Fruit fly (Drosophila melanogaster): ENCODE data around the gene Trs23.

Gene Trs23

dm6 chr2L:8678955-8679354, 7.1 kb upstream of the Trs23 start:
- TF ChIP-seq h (GFP tag; optimal IDR thresholded peaks at IDR 0.05) (no peak), sage (GFP tag; optimal IDR thresholded peaks at IDR 0.05) (no peak), sv (GFP tag; optimal IDR thresholded peaks at IDR 0.05) (no peak), woc (GFP tag; optimal IDR thresholded peaks at IDR 0.05) (no peak), Mio (GFP tag; optimal IDR thresholded peaks at IDR 0.05) (no peak), jim (GFP tag; optimal IDR thresholded peaks at IDR 0.05) (no peak), Rel (GFP tag; optimal IDR thresholded peaks at IDR 0.05) (no peak), Rel (tag; optimal IDR thresholded peaks at IDR 0.05) (no peak), dsf (GFP tag; optimal IDR thresholded peaks at IDR 0.05; ENCODE audit: borderline replicate concordance) (no peak), CG32264 (GFP tag; optimal IDR thresholded peaks at IDR 0.05) (no peak), psq (GFP tag; optimal IDR thresholded peaks at IDR 0.05) (no peak), Dfd (GFP tag; optimal IDR thresholded peaks at IDR 0.05) (no peak), Myc (optimal IDR thresholded peaks at IDR 0.05) (no peak), tai (GFP tag; optimal IDR thresholded peaks at IDR 0.05) (no peak)

- TF ChIP-seq dl (GFP tag; optimal IDR thresholded peaks at IDR 0.05; ENCODE audit: insufficient read depth in 1 of 2, partially characterized antibody in 2 of 2) (no peak), sv (GFP tag; optimal IDR thresholded peaks at IDR 0.05) (no peak), woc (GFP tag; optimal IDR thresholded peaks at IDR 0.05) (no peak), Dfd (GFP tag; optimal IDR thresholded peaks at IDR 0.05) (no peak), tai (GFP tag; optimal IDR thresholded peaks at IDR 0.05) (no peak), GATAd (GFP tag; optimal IDR thresholded peaks at IDR 0.05) (no peak), Rel (GFP tag; optimal IDR thresholded peaks at IDR 0.05) (no peak), Rel (tag; optimal IDR thresholded peaks at IDR 0.05) (no peak), Mio (GFP tag; optimal IDR thresholded peaks at IDR 0.05) (no peak), Hr83 (GFP tag; optimal IDR thresholded peaks at IDR 0.05; ENCODE audit: poor library complexity, severe bottlenecking) (no peak), Hnf4 (GFP tag; optimal IDR thresholded peaks at IDR 0.05) (no peak), lola (GFP tag; optimal IDR thresholded peaks at IDR 0.05) (no peak), brk (GFP tag; optimal IDR thresholded peaks at IDR 0.05) (no peak), CG9705 (GFP tag; optimal IDR thresholded peaks at IDR 0.05) (no peak), dmrt93B (GFP tag; optimal IDR thresholded peaks at IDR 0.05) (no peak), rgr (GFP tag; optimal IDR thresholded peaks at IDR 0.05) (no peak), fru (GFP tag; optimal IDR thresholded peaks at IDR 0.05) (no peak), pan (optimal IDR thresholded peaks at IDR 0.05) (no peak), sage (GFP tag; optimal IDR thresholded peaks at IDR 0.05) (no peak), Jra (GFP tag; optimal IDR thresholded peaks at IDR 0.05) (no peak), psq (GFP tag; optimal IDR thresholded peaks at IDR 0.05) (no peak)
Measured at dm6 chr2L:8679712-8680111, 6.3 kb upstream of the Trs23 start, which contains the start of gene CG9287. Gene CG9287 (minus strand): TSS chr2L:8679812.

- TF ChIP-seq brk (GFP tag; optimal IDR thresholded peaks at IDR 0.05) = no peak
- TF ChIP-seq Rel (GFP tag; optimal IDR thresholded peaks at IDR 0.05) = no peak
- peak; percentile 27 for TF ChIP-seq Rel (tag; optimal IDR thresholded peaks at IDR 0.05)
Measured at dm6 chr2L:8683261-8684042, 2.6 kb upstream of the Trs23 start.

dm6 chr2L:8684276-8684675, 1.8 kb upstream of the Trs23 start, which contains the start of gene CG9289:
Gene CG9289 (minus strand): TSS chr2L:8684376.
- TF ChIP-seq Hr78 (GFP tag; optimal IDR thresholded peaks at IDR 0.05) (no peak), usp (GFP tag; optimal IDR thresholded peaks at IDR 0.05) (no peak), Abd-B (GFP tag; optimal IDR thresholded peaks at IDR 0.05) (no peak)

- TF ChIP-seq psq (GFP tag; optimal IDR thresholded peaks at IDR 0.05) (no peak), br (GFP tag; optimal IDR thresholded peaks at IDR 0.05) (no peak), dsf (GFP tag; optimal IDR thresholded peaks at IDR 0.05; ENCODE audit: borderline replicate concordance) (no peak), GATAd (GFP tag; optimal IDR thresholded peaks at IDR 0.05) (no peak), CrebA (GFP tag; optimal IDR thresholded peaks at IDR 0.05; ENCODE audit: borderline replicate concordance) (no peak), Myc (optimal IDR thresholded peaks at IDR 0.05) (no peak), sv (GFP tag; optimal IDR thresholded peaks at IDR 0.05) (no peak), Dif (GFP tag; optimal IDR thresholded peaks at IDR 0.05; ENCODE audit: partially characterized antibody) (no peak), HLH106 (tag; optimal IDR thresholded peaks at IDR 0.05) (no peak), N (GFP tag; optimal IDR thresholded peaks at IDR 0.05) (no peak), Hnf4 (GFP tag; optimal IDR thresholded peaks at IDR 0.05) (no peak), fru (GFP tag; optimal IDR thresholded peaks at IDR 0.05) (no peak), brk (GFP tag; optimal IDR thresholded peaks at IDR 0.05) (no peak), CG32264 (GFP tag; optimal IDR thresholded peaks at IDR 0.05) (no peak)
Measured at dm6 chr2L:8689853-8690252, 3.8 kb downstream of the Trs23 start.
